Fruit fly (Drosophila melanogaster): ENCODE data around the gene cysu.
"Not testable (repeated sequence)": the region's sequence is repeated elsewhere in the genome, so short reads cannot be mapped to it uniquely, and the experiment has no call there.

Gene cysu

dm6 chr3R:17433117-17433516 lies 7.5 kb downstream of the cysu start:
- TF ChIP-seq CTCF (optimal IDR thresholded peaks at IDR 0.05): no peak
- no peak for TF ChIP-seq CG8478 (optimal IDR thresholded peaks at IDR 0.05)

dm6 chr3R:17434330-17434729 lies 8.8 kb downstream of the cysu start, which contains the start of gene CG44090:
Gene CG44090, minus strand, starts transcription at chr3R:17434430.
- TF ChIP-seq CTCF (optimal IDR thresholded peaks at IDR 0.05): no peak
- TF ChIP-seq CG8478 (optimal IDR thresholded peaks at IDR 0.05): no peak

- TF ChIP-seq CG8478 (optimal IDR thresholded peaks at IDR 0.05) (no peak), CTCF (optimal IDR thresholded peaks at IDR 0.05) (no peak)
Observed at dm6 chr3R:17440628-17441027, 15.1 kb downstream of the cysu start, which contains the start of gene CG14331. Gene CG14331, minus strand, starts transcription at chr3R:17440728.

- TF ChIP-seq CTCF (optimal IDR thresholded peaks at IDR 0.05) (no peak), CG8478 (optimal IDR thresholded peaks at IDR 0.05) (no peak)
Observed at dm6 chr3R:17447615-17448014, 22.0 kb downstream of the cysu start.

- TF ChIP-seq CG8478 (optimal IDR thresholded peaks at IDR 0.05) (no peak), CTCF (optimal IDR thresholded peaks at IDR 0.05) (no peak)
Observed at dm6 chr3R:17448758-17449157, 23.2 kb downstream of the cysu start, which contains the start of gene Eh. Gene Eh, minus strand, starts transcription at chr3R:17448858.

dm6 chr3R:17449402-17449801 lies 23.8 kb downstream of the cysu start:
- TF ChIP-seq CG8478 (optimal IDR thresholded peaks at IDR 0.05) (no peak), CTCF (optimal IDR thresholded peaks at IDR 0.05) (peak; percentile 84 to 91)

dm6 chr3R:17456676-17457075 lies 31.1 kb downstream of the cysu start, which contains the start of gene CG14330:
Gene CG14330, minus strand, starts transcription at chr3R:17456776.
- not testable (repeated sequence) for TF ChIP-seq CG8478, CTCF (optimal IDR thresholded peaks at IDR 0.05)

- no peak for TF ChIP-seq CG8478 (optimal IDR thresholded peaks at IDR 0.05)
- no peak for TF ChIP-seq CTCF (optimal IDR thresholded peaks at IDR 0.05)
Observed at dm6 chr3R:17471007-17471406, 45.4 kb downstream of the cysu start.

dm6 chr3R:17481262-17481661 lies 55.7 kb downstream of the cysu start:
- TF ChIP-seq CG8478 (optimal IDR thresholded peaks at IDR 0.05): no peak
- no peak for TF ChIP-seq CTCF (optimal IDR thresholded peaks at IDR 0.05)

- TF ChIP-seq CTCF (optimal IDR thresholded peaks at IDR 0.05) (no peak), CG8478 (optimal IDR thresholded peaks at IDR 0.05) (no peak)
Observed at dm6 chr3R:17492071-17492470, 66.5 kb downstream of the cysu start.

All from S2 (cell line).